Fruit fly (Drosophila melanogaster): ENCODE data around the gene elg1.

Gene elg1

dm6 chr3L:16128481-16128972 lies 3.3 kb upstream of the elg1 start, which contains the start of gene Pgm1 (continued):
- TF ChIP-seq CG17359 (tag; optimal IDR thresholded peaks at IDR 0.05), result peak; percentile 75
- peak; percentile 99 for TF ChIP-seq row (GFP tag; IDR thresholded peaks at IDR 0.05)
- no peak for TF ChIP-seq bigmax (GFP tag; optimal IDR thresholded peaks at IDR 0.05)
- TF ChIP-seq CG7786 (GFP tag; optimal IDR thresholded peaks at IDR 0.05), result peak; percentile 92
- TF ChIP-seq caup (GFP tag; optimal IDR thresholded peaks at IDR 0.05; ENCODE audit: severe bottlenecking), result no peak
- TF ChIP-seq tll (GFP tag; optimal IDR thresholded peaks at IDR 0.05), result peak in 1 of 2 experiments; percentile 74
- TF ChIP-seq br (optimal IDR thresholded peaks at IDR 0.05), result no peak
- TF ChIP-seq gcm (GFP tag; optimal IDR thresholded peaks at IDR 0.05), result peak; percentile 74
- TF ChIP-seq CG16863 (GFP tag; optimal IDR thresholded peaks at IDR 0.05), result peak; percentile 92
- TF ChIP-seq ham (GFP tag; IDR thresholded peaks at IDR 0.05), result no peak
- TF ChIP-seq Ets65A (GFP tag), result peak; percentile 98
- TF ChIP-seq trem (tag; optimal IDR thresholded peaks at IDR 0.05), result peak; percentile 54
- peak in 1 of 3 experiments; percentile 46 for TF ChIP-seq lola (GFP tag; optimal IDR thresholded peaks at IDR 0.05)
- peak; percentile 57 for TF ChIP-seq Usf (GFP tag; optimal IDR thresholded peaks at IDR 0.05)
- TF ChIP-seq Mad (GFP tag; optimal IDR thresholded peaks at IDR 0.05), result peak; percentile 86
- peak; percentile 59 for TF ChIP-seq fd3F (GFP tag; optimal IDR thresholded peaks at IDR 0.05)
- TF ChIP-seq abd-A (tag; optimal IDR thresholded peaks at IDR 0.05), result no peak
- TF ChIP-seq TFAM (GFP tag; optimal IDR thresholded peaks at IDR 0.05), result peak; percentile 9
- TF ChIP-seq Spps (tag; optimal IDR thresholded peaks at IDR 0.05), result peak; percentile 70
- TF ChIP-seq CG6813 (GFP tag; optimal IDR thresholded peaks at IDR 0.05), result peak; percentile 77
- peak; percentile 31 for TF ChIP-seq pzg (GFP tag; optimal IDR thresholded peaks at IDR 0.05)
- peak; percentile 56; the same call in 1 of the 2 replicates for TF ChIP-seq CG11696 (GFP tag; IDR thresholded peaks at IDR 0.05)
- TF ChIP-seq CG14050 (GFP tag; IDR thresholded peaks at IDR 0.05), result peak; percentile 61
- TF ChIP-seq maf-S (GFP tag; optimal IDR thresholded peaks at IDR 0.05), result peak; percentile 88
- TF ChIP-seq bsh (GFP tag; optimal IDR thresholded peaks at IDR 0.05), result peak in 1 of 2 experiments; percentile 81
- peak in 1 of 2 experiments; percentile 35 for TF ChIP-seq insv (GFP tag; optimal IDR thresholded peaks at IDR 0.05)
- no peak for TF ChIP-seq CG14860 (GFP tag; IDR thresholded peaks at IDR 0.05; ENCODE audit: partially characterized antibody)
- peak; percentile 93 for TF ChIP-seq CG8944 (GFP tag; optimal IDR thresholded peaks at IDR 0.05)
- TF ChIP-seq NC2β (GFP tag; optimal IDR thresholded peaks at IDR 0.05), result peak; percentile 85
- TF ChIP-seq CG2199 (GFP tag; IDR thresholded peaks at IDR 0.05), result no peak
- TF ChIP-seq eve (GFP tag; optimal IDR thresholded peaks at IDR 0.05), result no peak
- TF ChIP-seq run (tag; optimal IDR thresholded peaks at IDR 0.05), result peak; percentile 78
- TF ChIP-seq CG30020 (tag; optimal IDR thresholded peaks at IDR 0.05), result no peak
- TF ChIP-seq Hand (GFP tag; optimal IDR thresholded peaks at IDR 0.05), result peak; percentile 77
- TF ChIP-seq CG10462 (GFP tag; optimal IDR thresholded peaks at IDR 0.05), result peak; percentile 68
- no peak for TF ChIP-seq MTF-1 (GFP tag; optimal IDR thresholded peaks at IDR 0.05; ENCODE audit: borderline replicate concordance)
- TF ChIP-seq CG2889 (GFP tag; IDR thresholded peaks at IDR 0.05), result peak; percentile 69; the same call in 2 of the 3 replicates
- TF ChIP-seq hkb (optimal IDR thresholded peaks at IDR 0.05), result peak; percentile 59
- peak; percentile 73 for TF ChIP-seq hkb (GFP tag; IDR thresholded peaks at IDR 0.05)
- TF ChIP-seq dan (GFP tag; IDR thresholded peaks at IDR 0.05), result 0 out of 2 replicates have a peak, but pooled peaks have one; percentile 46
- no peak for TF ChIP-seq Trl (optimal IDR thresholded peaks at IDR 0.05)
- peak; percentile 94 for TF ChIP-seq Trl (GFP tag; optimal IDR thresholded peaks at IDR 0.05)
- TF ChIP-seq Abd-B (GFP tag; optimal IDR thresholded peaks at IDR 0.05), result no peak
- TF ChIP-seq h (optimal IDR thresholded peaks at IDR 0.05), result no peak
- TF ChIP-seq cad (GFP tag; optimal IDR thresholded peaks at IDR 0.05), result no peak
- TF ChIP-seq CG4707 (GFP tag; optimal IDR thresholded peaks at IDR 0.05), result peak; percentile 55
- TF ChIP-seq Sox102F (GFP tag; optimal IDR thresholded peaks at IDR 0.05), result no peak
- peak; percentile 78 for TF ChIP-seq CG14441 (GFP tag; IDR thresholded peaks at IDR 0.05)
- peak; percentile 77 for TF ChIP-seq Bdp1 (GFP tag; optimal IDR thresholded peaks at IDR 0.05)
- TF ChIP-seq ATbp (GFP tag; optimal IDR thresholded peaks at IDR 0.05), result peak; percentile 71
- TF ChIP-seq schlank (tag; optimal IDR thresholded peaks at IDR 0.05), result peak; percentile 81
